Fruit fly (Drosophila melanogaster) whole organism, embryonic: ENCODE data around the gene CG9590.

Experiments
- CG10209 ChIP-seq: fragments of 200-800 bp; sonication (Bioruptor generic); optimal IDR thresholded peaks from 3 replicates; lab custom pipeline; 2017; ENCODE audit warnings: missing biosample characterization, mild to moderate bottlenecking, missing genetic modification characterization, missing genetic modification reagents
- CG10267 ChIP-seq: fragments of 200-800 bp; sonication (Bioruptor generic); optimal IDR thresholded peaks from 2 replicates; lab custom pipeline; 2018; ENCODE audit warnings: missing biosample characterization, mild to moderate bottlenecking, missing genetic modification characterization, moderate library complexity
- CG10431 ChIP-seq: fragments of 200-800 bp; sonication (Bioruptor generic); optimal IDR thresholded peaks from 3 replicates; lab custom pipeline; 2018; ENCODE audit warnings: missing biosample characterization, mild to moderate bottlenecking, missing genetic modification characterization
- CG10654 ChIP-seq: fragments of 200-800 bp; sonication (Bioruptor generic); optimal IDR thresholded peaks from 2 replicates; lab custom pipeline; 2016; ENCODE audit warnings: missing biosample characterization, missing genetic modification characterization
- CG12744 ChIP-seq: fragments of 200-800 bp; sonication (Bioruptor generic); optimal IDR thresholded peaks from 2 replicates; lab custom pipeline; 2016; ENCODE audit warnings: missing biosample characterization, missing genetic modification characterization
- CG14965 ChIP-seq: fragments of 200-800 bp; sonication (Bioruptor generic); optimal IDR thresholded peaks from 2 replicates; lab custom pipeline; 2016; ENCODE audit warnings: missing biosample characterization, missing genetic modification characterization, borderline replicate concordance
- CG1603 ChIP-seq: fragments of 200-800 bp; sonication (Bioruptor generic); optimal IDR thresholded peaks from 2 replicates; lab custom pipeline; 2019; ENCODE audit warnings: missing biosample characterization, mild to moderate bottlenecking, missing genetic modification characterization, moderate library complexity
- CG16813 ChIP-seq: fragments of 200-800 bp; sonication (Bioruptor generic); IDR thresholded peaks from 3 replicates; pipeline ENCODE4 v1.3.6; 2022; ENCODE audit warnings: missing biosample characterization, missing genetic modification characterization; ENCODE audit not compliant: partially characterized antibody
- CG2202 ChIP-seq: fragments of 200-800 bp; sonication (Bioruptor generic); optimal IDR thresholded peaks from 2 replicates; lab custom pipeline; 2018; ENCODE audit warnings: missing biosample characterization, mild to moderate bottlenecking, missing genetic modification characterization
- CG3407 ChIP-seq: fragments of 200-800 bp; sonication (Bioruptor generic); optimal IDR thresholded peaks from 2 replicates; lab custom pipeline; 2018; ENCODE audit warnings: missing biosample characterization, mild to moderate bottlenecking, missing genetic modification characterization
- CG34224 ChIP-seq: fragments of 200-800 bp; sonication (Bioruptor generic); IDR thresholded peaks from 3 replicates; pipeline ENCODE4 v1.3.6; 2022; ENCODE audit warnings: missing biosample characterization, missing genetic modification characterization; ENCODE audit not compliant: partially characterized antibody
- CG4730 ChIP-seq: fragments of 200-800 bp; sonication (Bioruptor generic); IDR thresholded peaks from 2 replicates; pipeline ENCODE4 v1.3.6; 2022; ENCODE audit warnings: missing biosample characterization, missing genetic modification characterization
- CG6254 ChIP-seq: fragments of 200-800 bp; sonication (Bioruptor generic); optimal IDR thresholded peaks from 3 replicates; lab custom pipeline; 2017; ENCODE audit warnings: mild to moderate bottlenecking, missing biosample characterization, missing genetic modification reagents, missing genetic modification characterization
- CG6689 ChIP-seq: fragments of 200-800 bp; sonication (Bioruptor generic); IDR thresholded peaks from 2 replicates; pipeline ENCODE4 v1.3.6; 2022; ENCODE audit warnings: missing biosample characterization, missing genetic modification characterization
- CG8944 ChIP-seq: fragments of 200-800 bp; sonication (Bioruptor generic); optimal IDR thresholded peaks from 3 replicates; lab custom pipeline; 2016; ENCODE audit warnings: missing biosample characterization, missing genetic modification characterization
- CoRest ChIP-seq: fragments of 200-800 bp; sonication (Bioruptor generic); optimal IDR thresholded peaks from 3 replicates; lab custom pipeline; 2018; ENCODE audit warnings: missing biosample characterization, mild to moderate bottlenecking, missing genetic modification characterization, moderate library complexity
- Dfd ChIP-seq, 2 experiments: fragments of >200 bp; optimal IDR thresholded peaks; 2 replicates each; lab custom pipeline; 2017; ENCODE audit warnings: missing biosample characterization in 2 of 2, missing genetic modification characterization in 2 of 2
- Dip2 ChIP-seq: fragments of 200-800 bp; sonication (Bioruptor generic); IDR thresholded peaks from 2 replicates; pipeline ENCODE4 v1.3.6; 2022; ENCODE audit warnings: missing biosample characterization, missing genetic modification characterization
- ERR ChIP-seq: fragments of 200-800 bp; sonication (Bioruptor generic); optimal IDR thresholded peaks from 2 replicates; lab custom pipeline; 2016; ENCODE audit warnings: missing biosample characterization, missing genetic modification characterization
- Ets65A ChIP-seq: fragments of 200-800 bp; sonication (Bioruptor generic); peaks from one replicate; lab custom pipeline; 2016; ENCODE audit warnings: missing biosample characterization, missing genetic modification characterization
- Gsc ChIP-seq: fragments of 200-800 bp; sonication (Bioruptor generic); IDR thresholded peaks from 2 replicates; pipeline ENCODE4 v1.3.6; 2022; ENCODE audit warnings: missing biosample characterization, missing genetic modification characterization
- Gug ChIP-seq: fragments of 200-800 bp; sonication (Bioruptor generic); IDR thresholded peaks from 4 replicates; pipeline ENCODE4 v1.3.6; 2022; ENCODE audit warnings: missing biosample characterization, missing genetic modification characterization
- MTF-1 ChIP-seq: fragments of 200-800 bp; sonication (Bioruptor generic); optimal IDR thresholded peaks from 2 replicates; lab custom pipeline; 2018; ENCODE audit warnings: missing biosample characterization, mild to moderate bottlenecking, missing genetic modification characterization, borderline replicate concordance
- NC2β ChIP-seq: fragments of 200-800 bp; sonication (Bioruptor generic); optimal IDR thresholded peaks from 2 replicates; lab custom pipeline; 2016; ENCODE audit warnings: missing biosample characterization, missing genetic modification characterization
- NFAT ChIP-seq: fragments of 200-800 bp; sonication (Bioruptor generic); IDR thresholded peaks from 2 replicates; pipeline ENCODE4 v1.3.6; 2022; ENCODE audit warnings: missing biosample characterization, missing genetic modification characterization
- Nf-YA ChIP-seq: fragments of 200-800 bp; sonication (Bioruptor generic); IDR thresholded peaks from 2 replicates; pipeline ENCODE4 v1.3.6; 2022; ENCODE audit warnings: missing biosample characterization, missing genetic modification characterization
- Opbp ChIP-seq: fragments of 200-800 bp; sonication (Bioruptor generic); IDR thresholded peaks from 3 replicates; pipeline ENCODE4 v1.3.6; 2022; ENCODE audit warnings: missing biosample characterization, missing genetic modification characterization; ENCODE audit not compliant: partially characterized antibody
- Optix ChIP-seq: fragments of 200-800 bp; sonication (Bioruptor generic); IDR thresholded peaks from 3 replicates; pipeline ENCODE4 v1.3.6; 2022; ENCODE audit warnings: missing biosample characterization, missing genetic modification characterization
- Pdp1 ChIP-seq, 2 experiments: fragments of 200-800 bp; sonication (Bioruptor generic); optimal IDR thresholded peaks; 3 replicates each; lab custom pipeline; 2016; ENCODE audit warnings: missing biosample characterization in 2 of 2, missing genetic modification characterization in 2 of 2, mild to moderate bottlenecking in 1 of 2, moderate library complexity in 1 of 2
- TFAM ChIP-seq: fragments of 200-800 bp; sonication (Bioruptor generic); optimal IDR thresholded peaks from 2 replicates; lab custom pipeline; 2017; ENCODE audit warnings: missing biosample characterization, missing genetic modification characterization, inconsistent platforms
- Trl ChIP-seq, 3 experiments: fragments of >200 bp in 2 of 3; fragments of 200-800 bp in 1 of 3; sonication (Bioruptor generic) in 1 of 3; optimal IDR thresholded peaks; 2 replicates in 1 of 3; 3 replicates in 2 of 3; lab custom pipeline; 2016 to 2017; ENCODE audit warnings: missing biosample characterization in 1 of 3, missing genetic modification characterization in 1 of 3
- abd-A ChIP-seq: fragments of 200-800 bp; sonication (Bioruptor generic); optimal IDR thresholded peaks from 3 replicates; lab custom pipeline; 2019; ENCODE audit warnings: missing biosample characterization, mild to moderate bottlenecking, missing genetic modification characterization, moderate library complexity
- ac ChIP-seq: fragments of 200-800 bp; sonication (Bioruptor generic); optimal IDR thresholded peaks from 3 replicates; lab custom pipeline; 2017; ENCODE audit warnings: missing biosample characterization, mild to moderate bottlenecking, missing genetic modification characterization
- bigmax ChIP-seq: fragments of 200-800 bp; sonication (Bioruptor generic); optimal IDR thresholded peaks from 2 replicates; lab custom pipeline; 2018; ENCODE audit warnings: missing biosample characterization, mild to moderate bottlenecking, missing genetic modification characterization
- crol ChIP-seq: fragments of 200-800 bp; sonication (Bioruptor generic); IDR thresholded peaks from 2 replicates; pipeline ENCODE4 v1.3.6; 2022; ENCODE audit warnings: missing biosample characterization, missing genetic modification characterization
- dati ChIP-seq: fragments of 200-800 bp; sonication (Bioruptor generic); IDR thresholded peaks from 2 replicates; pipeline ENCODE4 v1.3.6; 2022; ENCODE audit warnings: missing biosample characterization, missing genetic modification characterization
- eyg ChIP-seq: fragments of 200-800 bp; sonication (Bioruptor generic); optimal IDR thresholded peaks from 3 replicates; lab custom pipeline; 2016; ENCODE audit warnings: missing biosample characterization, missing genetic modification characterization
- grau ChIP-seq: fragments of 200-800 bp; optimal IDR thresholded peaks from 3 replicates; lab custom pipeline; 2019; ENCODE audit warnings: missing biosample characterization, mild to moderate bottlenecking, missing genetic modification characterization, moderate library complexity
- ham ChIP-seq: fragments of 200-800 bp; sonication (Bioruptor generic); IDR thresholded peaks from 2 replicates; pipeline ENCODE4 v1.3.6; 2022; ENCODE audit warnings: missing biosample characterization, missing genetic modification characterization
- maf-S ChIP-seq: fragments of 200-800 bp; sonication (Bioruptor generic); optimal IDR thresholded peaks from 2 replicates; lab custom pipeline; 2016; ENCODE audit warnings: missing biosample characterization, missing genetic modification characterization
- nom ChIP-seq: fragments of 200-800 bp; sonication (Bioruptor generic); optimal IDR thresholded peaks from 2 replicates; lab custom pipeline; 2017; ENCODE audit warnings: missing biosample characterization, missing genetic modification characterization, mild to moderate bottlenecking, moderate library complexity, missing genetic modification reagents
- odd ChIP-seq: fragments of 200-800 bp; sonication (Bioruptor generic); optimal IDR thresholded peaks from 2 replicates; lab custom pipeline; 2017; ENCODE audit warnings: missing biosample characterization, mild to moderate bottlenecking, missing genetic modification characterization
- schlank ChIP-seq: fragments of 200-800 bp; sonication (Bioruptor generic); optimal IDR thresholded peaks from 2 replicates; lab custom pipeline; 2018; ENCODE audit warnings: missing biosample characterization, mild to moderate bottlenecking, missing genetic modification characterization
- slou ChIP-seq: fragments of 200-800 bp; sonication (Bioruptor generic); optimal IDR thresholded peaks from 3 replicates; lab custom pipeline; 2016; ENCODE audit warnings: missing biosample characterization, missing genetic modification characterization
- tx ChIP-seq: fragments of 200-800 bp; sonication (Bioruptor generic); optimal IDR thresholded peaks from 2 replicates; lab custom pipeline; 2016; ENCODE audit warnings: missing biosample characterization, missing genetic modification characterization
- vfl ChIP-seq: fragments of 200-800 bp; sonication (Bioruptor generic); optimal IDR thresholded peaks from 2 replicates; lab custom pipeline; 2016; ENCODE audit warnings: missing biosample characterization, missing genetic modification characterization
- wek ChIP-seq: fragments of 200-800 bp; sonication (Bioruptor generic); optimal IDR thresholded peaks from 3 replicates; lab custom pipeline; 2018; ENCODE audit warnings: missing biosample characterization, mild to moderate bottlenecking, missing genetic modification characterization, moderate library complexity
- zf30C ChIP-seq: fragments of 200-800 bp; sonication (Bioruptor generic); optimal IDR thresholded peaks from 3 replicates; lab custom pipeline; 2018; ENCODE audit warnings: missing biosample characterization, mild to moderate bottlenecking, missing genetic modification characterization

Gene CG9590

dm6 chr3R:15803502-15804461 is 17.3 kb downstream of the CG9590 start, which contains the start of gene alpha-Man-IIb (continued):
- TF ChIP-seq Optix (GFP tag; lab: Robert Waterston, UW) (no peak), vfl (GFP tag; lab: Kevin White, UChicago) (no peak), CG1603 (tag; lab: Kevin White, UChicago) (peak; percentile 53), schlank (tag; lab: Kevin White, UChicago) (no peak), ERR (GFP tag; lab: Kevin White, UChicago) (no peak), Dip2 (GFP tag; lab: Robert Waterston, UW) (no peak), Gsc (no peak), CG10654 (GFP tag; lab: Kevin White, UChicago) (no peak), bigmax (GFP tag; lab: Kevin White, UChicago) (peak; percentile 28), CG16813 (GFP tag; lab: Robert Waterston, UW) (peak; percentile 69; the same call in 2 of the 3 replicates), CG4730 (no peak), dati (GFP tag; lab: Robert Waterston, UW) (no peak), CG12744 (GFP tag; lab: Kevin White, UChicago) (no peak), nom (GFP tag; lab: Kevin White, UChicago) (peak; percentile 17), CG2202 (tag; lab: Kevin White, UChicago) (no peak), CG10267 (tag; lab: Kevin White, UChicago) (peak; percentile 56), Trl (optimal IDR thresholded peaks at IDR 0.05; lab: Kevin White, UChicago) (no peak), Trl (GFP tag; optimal IDR thresholded peaks at IDR 0.05; lab: Kevin White, UChicago) (no peak), MTF-1 (GFP tag; lab: Kevin White, UChicago) (no peak), CG3407 (no peak), grau (peak; percentile 21), CG10209 (GFP tag; lab: Kevin White, UChicago) (peak; percentile 5), wek (GFP tag; lab: Kevin White, UChicago) (no peak), CG6254 (no peak), eyg (GFP tag; lab: Kevin White, UChicago) (no peak), NC2β (GFP tag; lab: Kevin White, UChicago) (no peak), Pdp1 (GFP tag; optimal IDR thresholded peaks at IDR 0.05; lab: Kevin White, UChicago) (peak; percentile 22), slou (no peak), CG6689 (GFP tag; lab: Robert Waterston, UW) (no peak), Ets65A (GFP tag; lab: Kevin White, UChicago) (peak; percentile 85), Gug (GFP tag; lab: Robert Waterston, UW) (no peak), CG34224 (GFP tag; lab: Robert Waterston, UW) (peak; percentile 92), Dfd (GFP tag; optimal IDR thresholded peaks at IDR 0.05; lab: Kevin White, UChicago) (no peak), maf-S (GFP tag; lab: Kevin White, UChicago) (no peak), zf30C (GFP tag; lab: Kevin White, UChicago) (no peak), abd-A (tag; lab: Kevin White, UChicago) (peak; percentile 80), CG14965 (GFP tag; lab: Kevin White, UChicago) (no peak), NFAT (peak; percentile 24; the same call in 1 of the 2 replicates), ham (GFP tag; lab: Robert Waterston, UW) (no peak), CG8944 (no peak), Nf-YA (GFP tag; lab: Robert Waterston, UW) (0 out of 2 replicates have a peak, but pooled peaks have one; percentile 6), TFAM (no peak), odd (GFP tag; lab: Kevin White, UChicago) (no peak), Opbp (GFP tag; lab: Robert Waterston, UW) (peak; percentile 64; the same call in 2 of the 3 replicates), tx (GFP tag; lab: Kevin White, UChicago) (no peak), crol (GFP tag; lab: Robert Waterston, UW) (no peak), ac (GFP tag; lab: Kevin White, UChicago) (no peak), CG10431 (no peak), CoRest (peak; percentile 34)
